Worm (Caenorhabditis elegans): ENCODE results near the gene F31E3.2.

ce11 chrIII:6946382-6946781 is 27.4 kb upstream of the F31E3.2 start, which contains the start of gene let-711:
- no peak for TF ChIP-seq tra-4 (tag; optimal IDR thresholded peaks at IDR 0.05)
- no peak for TF ChIP-seq ama-1 (optimal IDR thresholded peaks at IDR 0.05)
- TF ChIP-seq tbx-11 (GFP tag; IDR thresholded peaks at IDR 0.05): no peak
- TF ChIP-seq ceh-13 (GFP tag; optimal IDR thresholded peaks at IDR 0.05): no peak
- TF ChIP-seq tbx-37 (GFP tag; conservative IDR thresholded peaks at IDR 0.05): no peak
- TF ChIP-seq hmbx-1 (tag; optimal IDR thresholded peaks at IDR 0.05): no peak
- no peak for TF ChIP-seq B0310.2 (tag; optimal IDR thresholded peaks at IDR 0.05)
